Worm (Caenorhabditis elegans): ENCODE results near the gene ZK1248.11.
A peak's percentile ranks its signal among the peaks of the same experiment; 100 is the strongest.
"Not testable (repeated sequence)": the region's sequence is repeated elsewhere in the genome, so short reads cannot be mapped to it uniquely, and the experiment has no call there.

The ZK1248.11 gene

ce11 chrII:5828486-5828885 lies at the start of gene ZK1248.11:
ZK1248.11 (minus strand) TSS chrII:5828586.
- no peak for TF ChIP-seq nhr-237 (tag; optimal IDR thresholded peaks at IDR 0.05)
- no peak for TF ChIP-seq ceh-90 (tag; optimal IDR thresholded peaks at IDR 0.05)
- TF ChIP-seq tlp-1 (tag; optimal IDR thresholded peaks at IDR 0.05) = no peak
- no peak for TF ChIP-seq lin-39 (tag; optimal IDR thresholded peaks at IDR 0.05)
- TF ChIP-seq rnt-1 (tag; optimal IDR thresholded peaks at IDR 0.05) = no peak
- no peak for TF ChIP-seq mef-2 (tag; optimal IDR thresholded peaks at IDR 0.05)
- TF ChIP-seq nhr-84 (tag; optimal IDR thresholded peaks at IDR 0.05) = no peak
- no peak for TF ChIP-seq nhr-85 (tag)
- no peak for TF ChIP-seq efl-1 (optimal IDR thresholded peaks at IDR 0.05)
- no peak for TF ChIP-seq efl-1 (GFP tag; optimal IDR thresholded peaks at IDR 0.05 in 1 of 2)
- no peak for TF ChIP-seq nhr-47 (tag; optimal IDR thresholded peaks at IDR 0.05)
- no peak for TF ChIP-seq sup-37 (GFP tag; optimal IDR thresholded peaks at IDR 0.05)
- no peak for TF ChIP-seq nhr-71 (tag; optimal IDR thresholded peaks at IDR 0.05)
- TF ChIP-seq mep-1 (tag; optimal IDR thresholded peaks at IDR 0.05) = no peak
- no peak for TF ChIP-seq mdl-1 (tag; optimal IDR thresholded peaks at IDR 0.05)
- TF ChIP-seq pqm-1 (tag; optimal IDR thresholded peaks at IDR 0.05) = no peak
- TF ChIP-seq ztf-11 (tag; optimal IDR thresholded peaks at IDR 0.05) = no peak
- no peak for TF ChIP-seq nhr-11 (tag; optimal IDR thresholded peaks at IDR 0.05)
- no peak for TF ChIP-seq xbp-1 (tag; optimal IDR thresholded peaks at IDR 0.05)
- no peak for TF ChIP-seq nhr-77 (tag; optimal IDR thresholded peaks at IDR 0.05)

- TF ChIP-seq fkh-8 (tag; optimal IDR thresholded peaks at IDR 0.05); nhr-90 (tag; optimal IDR thresholded peaks at IDR 0.05; ENCODE audit: poor library complexity); pag-3 (tag; optimal IDR thresholded peaks at IDR 0.05; ENCODE audit: borderline replicate concordance, insufficient read depth): not testable (repeated sequence)
These were observed 48.1 kb upstream of the ZK1248.11 start, which contains the start of gene F55C12.2 for ce11 chrII:5876511-5876910. F55C12.2 (plus strand) TSS chrII:5876811.

ce11 chrII:5876053-5876452 lies 47.7 kb upstream of the ZK1248.11 start, which contains the start of gene F55C12.6:
F55C12.6 (minus strand) TSS chrII:5876153.
- TF ChIP-seq zag-1 (tag; optimal IDR thresholded peaks at IDR 0.05) (no peak), nhr-85 (tag) (no peak), fos-1 (tag; optimal IDR thresholded peaks at IDR 0.05) (no peak)

ce11 chrII:5874130-5874529 lies 45.7 kb upstream of the ZK1248.11 start:
- TF ChIP-seq grh-1 (GFP tag; IDR thresholded peaks at IDR 0.05) (no peak), nhr-28 (tag; optimal IDR thresholded peaks at IDR 0.05) (no peak), pqm-1 (tag; optimal IDR thresholded peaks at IDR 0.05) (no peak), efl-3 (GFP tag; optimal IDR thresholded peaks at IDR 0.05) (no peak), zip-4 (GFP tag; optimal IDR thresholded peaks at IDR 0.05) (no peak), fkh-4 (tag; optimal IDR thresholded peaks at IDR 0.05; ENCODE audit: borderline replicate concordance) (no peak), nhr-76 (tag; optimal IDR thresholded peaks at IDR 0.05) (no peak), nhr-19 (GFP tag; conservative IDR thresholded peaks at IDR 0.05) (peak; percentile 47; the same call in 1 of the 2 replicates), lin-13 (GFP tag; optimal IDR thresholded peaks at IDR 0.05) (peak; percentile 1), swsn-7 (tag; optimal IDR thresholded peaks at IDR 0.05) (no peak), skn-1 (tag; optimal IDR thresholded peaks at IDR 0.05) (no peak), lir-3 (tag; optimal IDR thresholded peaks at IDR 0.05; ENCODE audit: poor library complexity) (peak; percentile 4), ceh-82 (tag; optimal IDR thresholded peaks at IDR 0.05) (no peak), ceh-8 (GFP tag; optimal IDR thresholded peaks at IDR 0.05) (peak; percentile 43), unc-62 (GFP tag; optimal IDR thresholded peaks at IDR 0.05) (no peak), F16B12.6 (tag; optimal IDR thresholded peaks at IDR 0.05) (no peak), aly-2 (tag; optimal IDR thresholded peaks at IDR 0.05) (no peak), egl-27 (tag; optimal IDR thresholded peaks at IDR 0.05) (no peak), isw-1 (GFP tag; IDR thresholded peaks at IDR 0.05) (no peak), hlh-17 (GFP tag; optimal IDR thresholded peaks at IDR 0.05; ENCODE audit: borderline replicate concordance) (no peak), elt-3 (tag; optimal IDR thresholded peaks at IDR 0.05) (peak in 2 of 6 experiments; percentile 31 to 64), efl-1 (optimal IDR thresholded peaks at IDR 0.05) (peak in 1 of 2 experiments; percentile 25), efl-1 (GFP tag; optimal IDR thresholded peaks at IDR 0.05 in 1 of 2) (peak; percentile 25 to 88), ces-1 (GFP tag; optimal IDR thresholded peaks at IDR 0.05) (no peak), unc-98 (GFP tag; IDR thresholded peaks at IDR 0.05) (no peak), C04F5.9 (tag; optimal IDR thresholded peaks at IDR 0.05) (no peak), nhr-11 (tag; optimal IDR thresholded peaks at IDR 0.05) (no peak), sox-4 (tag; optimal IDR thresholded peaks at IDR 0.05) (no peak)

All from whole organism, L1 larva.